Fruit fly (Drosophila melanogaster) whole organism, embryonic: Measurements from ENCODE around the gene CG7656.

Experiments used
- Bdp1 ChIP-seq: fragments of 200-800 bp; sonication (Bioruptor generic); optimal IDR thresholded peaks from 3 replicates; lab custom pipeline; 2016; ENCODE audit warnings: missing biosample characterization, missing genetic modification characterization
- CG10321 ChIP-seq: fragments of 200-800 bp; sonication (Bioruptor generic); IDR thresholded peaks from 2 replicates; pipeline ENCODE4 v1.3.6; 2022; ENCODE audit warnings: missing biosample characterization, missing genetic modification characterization
- CG17359 ChIP-seq: fragments of 200-800 bp; sonication (Bioruptor generic); optimal IDR thresholded peaks from 3 replicates; lab custom pipeline; 2018; ENCODE audit warnings: missing biosample characterization, mild to moderate bottlenecking, missing genetic modification characterization, moderate library complexity
- CG17568 ChIP-seq: fragments of 200-800 bp; sonication (Bioruptor generic); optimal IDR thresholded peaks from 2 replicates; lab custom pipeline; 2018; ENCODE audit warnings: missing biosample characterization, mild to moderate bottlenecking, missing genetic modification characterization, moderate library complexity
- CG17612 ChIP-seq: fragments of 200-800 bp; sonication (Bioruptor generic); IDR thresholded peaks from 2 replicates; pipeline ENCODE4 v1.3.6; 2022; ENCODE audit warnings: missing biosample characterization, missing genetic modification characterization
- CG18476 ChIP-seq: fragments of 200-800 bp; sonication (Bioruptor generic); optimal IDR thresholded peaks from 2 replicates; lab custom pipeline; 2016; ENCODE audit warnings: missing biosample characterization, mild to moderate bottlenecking, missing genetic modification characterization
- CG18619 ChIP-seq: fragments of 200-800 bp; sonication (Bioruptor generic); optimal IDR thresholded peaks from 3 replicates; lab custom pipeline; 2017; ENCODE audit warnings: missing biosample characterization, mild to moderate bottlenecking, missing genetic modification characterization
- CG34224 ChIP-seq: fragments of 200-800 bp; sonication (Bioruptor generic); IDR thresholded peaks from 3 replicates; pipeline ENCODE4 v1.3.6; 2022; ENCODE audit warnings: missing biosample characterization, missing genetic modification characterization; ENCODE audit not compliant: partially characterized antibody
- CG4360 ChIP-seq: fragments of 200-800 bp; sonication (Bioruptor generic); IDR thresholded peaks from 2 replicates; pipeline ENCODE4 v1.3.6; 2022; ENCODE audit warnings: missing biosample characterization, missing genetic modification characterization
- CG4730 ChIP-seq: fragments of 200-800 bp; sonication (Bioruptor generic); IDR thresholded peaks from 2 replicates; pipeline ENCODE4 v1.3.6; 2022; ENCODE audit warnings: missing biosample characterization, missing genetic modification characterization
- CG6254 ChIP-seq: fragments of 200-800 bp; sonication (Bioruptor generic); optimal IDR thresholded peaks from 3 replicates; lab custom pipeline; 2017; ENCODE audit warnings: mild to moderate bottlenecking, missing biosample characterization, missing genetic modification reagents, missing genetic modification characterization
- Dad ChIP-seq: fragments of 200-800 bp; sonication (Bioruptor generic); optimal IDR thresholded peaks from 3 replicates; lab custom pipeline; 2016; ENCODE audit warnings: missing biosample characterization, missing genetic modification characterization
- Dp ChIP-seq: fragments of 200-800 bp; sonication (Bioruptor generic); optimal IDR thresholded peaks from 2 replicates; lab custom pipeline; 2018; ENCODE audit warnings: missing biosample characterization, mild to moderate bottlenecking, missing genetic modification characterization, moderate library complexity
- Hey ChIP-seq: fragments of 200-800 bp; sonication (Bioruptor generic); optimal IDR thresholded peaks from 3 replicates; lab custom pipeline; 2018; ENCODE audit warnings: missing biosample characterization, mild to moderate bottlenecking, missing genetic modification characterization
- HmgZ ChIP-seq: fragments of 200-800 bp; sonication (Bioruptor generic); optimal IDR thresholded peaks from 2 replicates; lab custom pipeline; 2018; ENCODE audit warnings: missing biosample characterization, mild to moderate bottlenecking, missing genetic modification characterization
- Hmx ChIP-seq: fragments of 200-800 bp; sonication (Bioruptor generic); optimal IDR thresholded peaks from 2 replicates; lab custom pipeline; 2016; ENCODE audit warnings: missing biosample characterization, missing genetic modification characterization
- Lhr ChIP-seq: fragments of 200-800 bp; sonication (Bioruptor generic); optimal IDR thresholded peaks from 3 replicates; lab custom pipeline; 2017; ENCODE audit warnings: mild to moderate bottlenecking, missing biosample characterization, missing genetic modification reagents, missing genetic modification characterization
- MESR4 ChIP-seq: fragments of 200-800 bp; sonication (Bioruptor generic); optimal IDR thresholded peaks from 2 replicates; lab custom pipeline; 2018; ENCODE audit warnings: missing biosample characterization, mild to moderate bottlenecking, missing genetic modification characterization, moderate library complexity
- Pdp1 ChIP-seq, 2 experiments: fragments of 200-800 bp; sonication (Bioruptor generic); optimal IDR thresholded peaks; 3 replicates each; lab custom pipeline; 2016; ENCODE audit warnings: missing biosample characterization in 2 of 2, missing genetic modification characterization in 2 of 2, mild to moderate bottlenecking in 1 of 2, moderate library complexity in 1 of 2
- Sin3A ChIP-seq: fragments of >200 bp; optimal IDR thresholded peaks from 2 replicates; lab custom pipeline; 2018
- Six4 ChIP-seq: fragments of 200-800 bp; sonication (Bioruptor generic); optimal IDR thresholded peaks from 2 replicates; lab custom pipeline; 2016; ENCODE audit warnings: missing biosample characterization, missing genetic modification characterization
- Sry-δ ChIP-seq: fragments of 200-800 bp; sonication (Bioruptor generic); optimal IDR thresholded peaks from 2 replicates; lab custom pipeline; 2016; ENCODE audit warnings: missing biosample characterization, missing genetic modification characterization
- YL-1 ChIP-seq: fragments of 200-800 bp; sonication (Bioruptor generic); optimal IDR thresholded peaks from 3 replicates; lab custom pipeline; 2017; ENCODE audit warnings: missing biosample characterization, mild to moderate bottlenecking, missing genetic modification characterization
- ab ChIP-seq: fragments of 200-800 bp; sonication (Bioruptor generic); optimal IDR thresholded peaks from 2 replicates; lab custom pipeline; 2016; ENCODE audit warnings: missing biosample characterization, missing genetic modification characterization
- az2 ChIP-seq: fragments of 200-800 bp; sonication (Bioruptor generic); optimal IDR thresholded peaks from 3 replicates; lab custom pipeline; 2016; ENCODE audit warnings: missing biosample characterization, missing genetic modification characterization
- cad ChIP-seq: fragments of >200 bp; optimal IDR thresholded peaks from 2 replicates; lab custom pipeline; 2017; ENCODE audit warnings: missing biosample characterization, missing genetic modification characterization
- caup ChIP-seq: fragments of 200-800 bp; sonication (Bioruptor generic); optimal IDR thresholded peaks from 3 replicates; lab custom pipeline; 2017; ENCODE audit warnings: missing biosample characterization, mild to moderate bottlenecking, missing genetic modification characterization, moderate library complexity; ENCODE audit not compliant: severe bottlenecking
- ci ChIP-seq: fragments of 200-800 bp; sonication (Bioruptor generic); IDR thresholded peaks from 3 replicates; pipeline ENCODE4 v1.3.6; 2022; ENCODE audit warnings: missing biosample characterization, missing genetic modification characterization
- gce ChIP-seq: fragments of 200-800 bp; sonication (Bioruptor generic); IDR thresholded peaks from 3 replicates; pipeline ENCODE4 v1.3.6; 2022; ENCODE audit warnings: missing biosample characterization, missing genetic modification characterization
- gsb ChIP-seq: fragments of 200-800 bp; sonication (Bioruptor generic); IDR thresholded peaks from 2 replicates; pipeline ENCODE4 v1.3.6; 2022; ENCODE audit warnings: missing biosample characterization, missing genetic modification characterization
- h ChIP-seq: fragments of >200 bp; optimal IDR thresholded peaks from 2 replicates; lab custom pipeline; 2017
- ham ChIP-seq: fragments of 200-800 bp; sonication (Bioruptor generic); IDR thresholded peaks from 2 replicates; pipeline ENCODE4 v1.3.6; 2022; ENCODE audit warnings: missing biosample characterization, missing genetic modification characterization
- hth ChIP-seq: fragments of >200 bp; optimal IDR thresholded peaks from 2 replicates; lab custom pipeline; 2017; ENCODE audit warnings: inconsistent platforms
- insv ChIP-seq, 2 experiments: fragments of 200-800 bp; sonication (Bioruptor generic); optimal IDR thresholded peaks; 3 replicates each; lab custom pipeline; 2016 to 2018; ENCODE audit warnings: missing biosample characterization in 2 of 2, missing genetic modification characterization in 2 of 2
- jing ChIP-seq: fragments of 200-800 bp; sonication (Bioruptor generic); optimal IDR thresholded peaks from 2 replicates; lab custom pipeline; 2018; ENCODE audit warnings: missing biosample characterization, mild to moderate bottlenecking, missing genetic modification characterization
- mam ChIP-seq: fragments of 200-800 bp; sonication (Bioruptor generic); optimal IDR thresholded peaks from 3 replicates; lab custom pipeline; 2016; ENCODE audit warnings: missing biosample characterization, missing genetic modification characterization
- sd ChIP-seq: fragments of 200-800 bp; sonication (Bioruptor generic); optimal IDR thresholded peaks from 3 replicates; lab custom pipeline; 2018; ENCODE audit warnings: missing biosample characterization, mild to moderate bottlenecking, missing genetic modification characterization, moderate library complexity
- sima ChIP-seq: fragments of 200-800 bp; sonication (Bioruptor generic); optimal IDR thresholded peaks from 2 replicates; lab custom pipeline; 2016; ENCODE audit warnings: missing biosample characterization, missing genetic modification characterization
- ssp ChIP-seq: fragments of 200-800 bp; sonication (Bioruptor generic); IDR thresholded peaks from 2 replicates; pipeline ENCODE4 v1.3.6; 2022; ENCODE audit warnings: missing biosample characterization, missing genetic modification characterization
- tup ChIP-seq: fragments of 200-800 bp; sonication (Bioruptor generic); optimal IDR thresholded peaks from 2 replicates; lab custom pipeline; 2016; ENCODE audit warnings: missing biosample characterization, mild to moderate bottlenecking, missing genetic modification characterization, moderate library complexity
- vvl ChIP-seq: fragments of 200-800 bp; sonication (Bioruptor generic); IDR thresholded peaks from 2 replicates; pipeline ENCODE4 v1.3.6; 2022; ENCODE audit warnings: missing biosample characterization, missing genetic modification characterization
- wor ChIP-seq: fragments of 200-800 bp; sonication (Bioruptor generic); IDR thresholded peaks from 2 replicates; pipeline ENCODE4 v1.3.6; 2022; ENCODE audit warnings: missing biosample characterization, missing genetic modification characterization
- zfh1 ChIP-seq: fragments of 200-800 bp; sonication (Bioruptor generic); IDR thresholded peaks from 3 replicates; pipeline ENCODE4 v1.3.6; 2022; ENCODE audit warnings: missing biosample characterization, missing genetic modification characterization

CG7656 gene

dm6 chr3L:15565829-15566433, 22.0 kb downstream of the CG7656 start, which contains the start of gene dop (continued):
- no peak for TF ChIP-seq Bdp1
- TF ChIP-seq Sry-δ (GFP tag; lab: Kevin White, UChicago) = peak; percentile 95
- TF ChIP-seq Hmx = no peak
- peak; percentile 15 for TF ChIP-seq HmgZ (tag; lab: Kevin White, UChicago)
- TF ChIP-seq Hey (tag; lab: Kevin White, UChicago) = no peak
- TF ChIP-seq gce (GFP tag; lab: Robert Waterston, UW) = no peak
- peak; percentile 94 for TF ChIP-seq CG4360 (GFP tag; lab: Robert Waterston, UW)
- TF ChIP-seq CG17568 (GFP tag; lab: Kevin White, UChicago) = no peak
- peak; percentile 8 for TF ChIP-seq Lhr (GFP tag; lab: Kevin White, UChicago)
- peak; percentile 45 for TF ChIP-seq mam (GFP tag; lab: Kevin White, UChicago)
- TF ChIP-seq YL-1 (GFP tag; lab: Kevin White, UChicago) = peak; percentile 24
- no peak for TF ChIP-seq wor
- peak; percentile 49 for TF ChIP-seq vvl (GFP tag; lab: Robert Waterston, UW)
- peak; percentile 55 for TF ChIP-seq Sin3A (lab: Kevin White, UChicago)
- no peak for TF ChIP-seq ab
- TF ChIP-seq cad = no peak
- no peak for TF ChIP-seq gsb (GFP tag; lab: Robert Waterston, UW)
- no peak for TF ChIP-seq sima (GFP tag; lab: Kevin White, UChicago)
- no peak for TF ChIP-seq tup
- TF ChIP-seq caup (GFP tag; lab: Kevin White, UChicago) = no peak
- TF ChIP-seq jing (GFP tag; lab: Kevin White, UChicago) = no peak
- no peak for TF ChIP-seq insv (GFP tag; optimal IDR thresholded peaks at IDR 0.05; lab: Kevin White, UChicago)
- TF ChIP-seq ci (GFP tag; lab: Robert Waterston, UW) = peak; percentile 30; the same call in 1 of the 3 replicates
- no peak for TF ChIP-seq h (lab: Kevin White, UChicago)
- no peak for TF ChIP-seq CG4730 (GFP tag; lab: Robert Waterston, UW)
- no peak for TF ChIP-seq Six4
- no peak for TF ChIP-seq ssp (GFP tag; lab: Robert Waterston, UW)
- no peak for TF ChIP-seq CG17612 (GFP tag; lab: Robert Waterston, UW)
- no peak for TF ChIP-seq ham (GFP tag; lab: Robert Waterston, UW)
- TF ChIP-seq, all 482 proteins: peak for 123

DNA sequence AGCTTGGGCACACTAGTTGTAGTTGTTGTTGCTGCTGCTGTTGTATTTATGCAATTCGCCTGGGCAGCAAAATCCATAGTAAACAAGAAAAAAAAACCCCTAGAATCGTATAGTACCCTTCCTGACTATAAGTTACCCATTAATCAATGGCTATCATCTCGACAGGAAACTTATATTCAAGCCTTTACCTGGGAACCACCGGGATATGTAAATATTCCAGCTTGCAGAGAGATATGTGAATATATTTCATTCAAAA, 24.2 kb downstream of the CG7656 start:
- TF ChIP-seq Dp (GFP tag; lab: Kevin White, UChicago) = no peak
- TF ChIP-seq CG17359 (tag; lab: Kevin White, UChicago) = no peak
- TF ChIP-seq CG18619 (GFP tag; lab: Kevin White, UChicago) = no peak
- TF ChIP-seq CG10321 = no peak
- no peak for TF ChIP-seq hth (lab: Kevin White, UChicago)
- no peak for TF ChIP-seq zfh1 (GFP tag; lab: Robert Waterston, UW)
- TF ChIP-seq sd = no peak
- TF ChIP-seq cad = no peak
- TF ChIP-seq CG18476 (GFP tag; lab: Kevin White, UChicago) = no peak
- TF ChIP-seq az2 (GFP tag; lab: Kevin White, UChicago) = no peak
- TF ChIP-seq Pdp1 (GFP tag; optimal IDR thresholded peaks at IDR 0.05; lab: Kevin White, UChicago) = peak in 1 of 2 experiments; percentile 95
- no peak for TF ChIP-seq CG6254
- no peak for TF ChIP-seq Dad (GFP tag; lab: Kevin White, UChicago)
- peak; percentile 6 for TF ChIP-seq MESR4
- 0 out of 3 replicates have a peak, but pooled peaks have one; percentile 4 for TF ChIP-seq CG34224 (GFP tag; lab: Robert Waterston, UW)
